Worm (Caenorhabditis elegans): ENCODE measurements around the gene cebp-1.

The cebp-1 gene

ce11 chrX:1454385-1454784, 717 bp upstream of the cebp-1 start (continued):
- TF ChIP-seq mxl-3 (GFP tag; optimal IDR thresholded peaks at IDR 0.05) (peak; percentile 93), lsy-2 (tag; optimal IDR thresholded peaks at IDR 0.05) (peak; percentile 63 to 82), nhr-48 (tag; optimal IDR thresholded peaks at IDR 0.05) (peak; percentile 90), mes-2 (tag; optimal IDR thresholded peaks at IDR 0.05; ENCODE audit: poor library complexity, severe bottlenecking) (peak; percentile 72), mep-1 (tag; optimal IDR thresholded peaks at IDR 0.05) (peak; percentile 97), sdz-12 (GFP tag; optimal IDR thresholded peaks at IDR 0.05) (no peak), F26F4.8 (GFP tag; conservative IDR thresholded peaks at IDR 0.05) (no peak), hif-1 (tag; optimal IDR thresholded peaks at IDR 0.05) (peak; percentile 27 to 89), skn-1 (tag; optimal IDR thresholded peaks at IDR 0.05) (no peak), snpc-1.2 (GFP tag; IDR thresholded peaks at IDR 0.05) (no peak), Y105C5A.15 (GFP tag; IDR thresholded peaks at IDR 0.05) (0 out of 2 replicates have a peak, but pooled peaks have one; percentile 45), D1046.2 (GFP tag; IDR thresholded peaks at IDR 0.05) (no peak), duxl-1 (tag; optimal IDR thresholded peaks at IDR 0.05; ENCODE audit: poor library complexity) (peak; percentile 64), mxl-2 (GFP tag; conservative IDR thresholded peaks at IDR 0.05) (peak; percentile 78; the same call in 1 of the 2 replicates), daf-16 (GFP tag; optimal IDR thresholded peaks at IDR 0.05) (peak in 1 of 2 experiments; percentile 67), daf-16 (tag; optimal IDR thresholded peaks at IDR 0.05) (peak; percentile 80), nhr-111 (GFP tag; optimal IDR thresholded peaks at IDR 0.05) (no peak), ZK337.2 (GFP tag; IDR thresholded peaks at IDR 0.05) (no peak), nhr-41 (GFP tag; IDR thresholded peaks at IDR 0.05) (peak; percentile 80; the same call in 1 of the 2 replicates), nhr-10 (tag; optimal IDR thresholded peaks at IDR 0.05) (peak; percentile 80), aha-1 (tag) (peak; percentile 99), mdt-29 (GFP tag; IDR thresholded peaks at IDR 0.05) (0 out of 2 replicates have a peak, but pooled peaks have one; percentile 27), Y75B8A.6 (GFP tag; IDR thresholded peaks at IDR 0.05) (0 out of 2 replicates have a peak, but pooled peaks have one; percentile 8), snpc-4 (tag; optimal IDR thresholded peaks at IDR 0.05) (peak; percentile 28), lin-38 (GFP tag; IDR thresholded peaks at IDR 0.05) (peak; percentile 66), R02D3.7 (tag; optimal IDR thresholded peaks at IDR 0.05) (no peak), fkh-10 (GFP tag; optimal IDR thresholded peaks at IDR 0.05) (peak; percentile 45), rbr-2 (tag; optimal IDR thresholded peaks at IDR 0.05) (peak; percentile 93), dmd-8 (GFP tag; IDR thresholded peaks at IDR 0.05) (peak; percentile 61; the same call in 1 of the 2 replicates), saeg-2 (GFP tag; IDR thresholded peaks at IDR 0.05) (peak; percentile 76; the same call in 1 of the 2 replicates), madf-9 (GFP tag; conservative IDR thresholded peaks at IDR 0.05) (peak; percentile 51; the same call in 1 of the 2 replicates), F37D6.2 (tag; optimal IDR thresholded peaks at IDR 0.05) (peak; percentile 78), madf-5 (GFP tag; IDR thresholded peaks at IDR 0.05) (peak in 1 of 2 experiments; percentile 32; a peak in 1 of 4 replicates), spr-3 (GFP tag; optimal IDR thresholded peaks at IDR 0.05) (peak; percentile 50), lim-7 (GFP tag; IDR thresholded peaks at IDR 0.05) (no peak), zfp-2 (tag; optimal IDR thresholded peaks at IDR 0.05) (peak; percentile 9), jun-1 (tag; optimal IDR thresholded peaks at IDR 0.05) (peak; percentile 96), pqm-1 (tag; optimal IDR thresholded peaks at IDR 0.05) (peak; percentile 28), mdl-1 (tag; optimal IDR thresholded peaks at IDR 0.05) (peak; percentile 84 to 95), cey-2 (tag; optimal IDR thresholded peaks at IDR 0.05; ENCODE audit: borderline replicate concordance, insufficient read depth) (peak; percentile 2), ctbp-1 (GFP tag; IDR thresholded peaks at IDR 0.05) (peak; percentile 67), lin-15B (tag; optimal IDR thresholded peaks at IDR 0.05) (no peak), lir-3 (tag; optimal IDR thresholded peaks at IDR 0.05) (peak; percentile 10), gei-8 (GFP tag; optimal IDR thresholded peaks at IDR 0.05) (peak; percentile 60), tra-1 (GFP tag; IDR thresholded peaks at IDR 0.05) (peak; percentile 84), nhr-42 (GFP tag; IDR thresholded peaks at IDR 0.05) (no peak; the same call in 1 of the 2 replicates), spr-1 (tag; optimal IDR thresholded peaks at IDR 0.05) (peak; percentile 79), F44E2.7 (GFP tag; IDR thresholded peaks at IDR 0.05) (no peak), pha-4 (GFP tag; IDR thresholded peaks at IDR 0.05) (peak; percentile 93), pha-4 (tag; optimal IDR thresholded peaks at IDR 0.05) (peak; percentile 82)

All from whole organism, L4 larva.